Fruit fly (Drosophila melanogaster) whole organism, prepupa: ENCODE measurements around the gene ara.

ENCODE experiments used
- Blimp-1 ChIP-seq: fragments of 200-800 bp; sonication (Bioruptor generic); optimal IDR thresholded peaks from 3 replicates; lab custom pipeline; 2017; ENCODE audit warnings: missing biosample characterization, missing genetic modification characterization, mild to moderate bottlenecking, moderate library complexity, missing genetic modification reagents
- CG10669 ChIP-seq: fragments of 200-800 bp; sonication (Bioruptor generic); optimal IDR thresholded peaks from 3 replicates; lab custom pipeline; 2018; ENCODE audit warnings: missing biosample characterization, mild to moderate bottlenecking, missing genetic modification characterization, moderate library complexity
- CG11762 ChIP-seq: fragments of 200-800 bp; sonication (Bioruptor generic); optimal IDR thresholded peaks from 3 replicates; lab custom pipeline; 2016; ENCODE audit warnings: missing biosample characterization, missing genetic modification characterization; ENCODE audit not compliant: insufficient read depth
- CG11902 ChIP-seq: fragments of 200-800 bp; sonication (Bioruptor generic); optimal IDR thresholded peaks from 3 replicates; lab custom pipeline; 2016; ENCODE audit warnings: missing biosample characterization, missing genetic modification characterization
- CG15336 ChIP-seq: fragments of 200-800 bp; sonication (Bioruptor generic); IDR thresholded peaks from 2 replicates; pipeline ENCODE4 v1.3.6; 2022; ENCODE audit warnings: missing biosample characterization, missing genetic modification characterization
- CG1621 ChIP-seq: fragments of 200-800 bp; sonication (Bioruptor generic); optimal IDR thresholded peaks from 3 replicates; lab custom pipeline; 2018; ENCODE audit warnings: missing biosample characterization, mild to moderate bottlenecking, missing genetic modification characterization
- CG31627 ChIP-seq: fragments of 200-800 bp; sonication (Bioruptor generic); optimal IDR thresholded peaks from 3 replicates; lab custom pipeline; 2016; ENCODE audit warnings: missing biosample characterization, missing genetic modification characterization
- CG3919 ChIP-seq: fragments of 200-800 bp; sonication (Bioruptor generic); optimal IDR thresholded peaks from 3 replicates; lab custom pipeline; 2016; ENCODE audit warnings: missing biosample characterization, missing genetic modification characterization
- CG4318 ChIP-seq: fragments of 200-800 bp; sonication (Bioruptor generic); optimal IDR thresholded peaks from 3 replicates; lab custom pipeline; 2017; ENCODE audit warnings: missing biosample characterization, mild to moderate bottlenecking, missing genetic modification characterization
- CG6163 ChIP-seq: fragments of 200-800 bp; sonication (Bioruptor generic); IDR thresholded peaks from 3 replicates; pipeline ENCODE4 v1.3.6; 2022; ENCODE audit warnings: missing biosample characterization, missing genetic modification characterization
- CG6276 ChIP-seq: fragments of 200-800 bp; sonication (Bioruptor generic); optimal IDR thresholded peaks from 2 replicates; lab custom pipeline; 2017; ENCODE audit warnings: missing biosample characterization, mild to moderate bottlenecking, missing genetic modification characterization
- CG6808 ChIP-seq: fragments of 200-800 bp; sonication (Bioruptor generic); optimal IDR thresholded peaks from 3 replicates; lab custom pipeline; 2017; ENCODE audit warnings: missing biosample characterization, missing genetic modification characterization, mild to moderate bottlenecking, moderate library complexity, missing genetic modification reagents
- CG6854 ChIP-seq: fragments of 200-800 bp; sonication (Bioruptor generic); optimal IDR thresholded peaks from 2 replicates; lab custom pipeline; 2017; ENCODE audit warnings: missing biosample characterization, mild to moderate bottlenecking, missing genetic modification characterization
- CG7368 ChIP-seq: fragments of 200-800 bp; sonication (Bioruptor generic); optimal IDR thresholded peaks from 3 replicates; lab custom pipeline; 2016; ENCODE audit warnings: missing biosample characterization, missing genetic modification characterization
- CG8319 ChIP-seq: fragments of 200-800 bp; sonication (Bioruptor generic); optimal IDR thresholded peaks from 3 replicates; lab custom pipeline; 2016; ENCODE audit warnings: missing biosample characterization, missing genetic modification characterization
- CG8632 ChIP-seq: fragments of 200-800 bp; sonication (Bioruptor generic); optimal IDR thresholded peaks from 3 replicates; lab custom pipeline; 2016; ENCODE audit warnings: missing biosample characterization, missing genetic modification characterization
- CG9139 ChIP-seq: fragments of 200-800 bp; sonication (Bioruptor generic); optimal IDR thresholded peaks from 3 replicates; lab custom pipeline; 2017; ENCODE audit warnings: missing biosample characterization, mild to moderate bottlenecking, missing genetic modification characterization
- Eip75B ChIP-seq: fragments of 200-800 bp; sonication (Bioruptor generic); optimal IDR thresholded peaks from 3 replicates; lab custom pipeline; 2016; ENCODE audit warnings: missing biosample characterization, missing genetic modification characterization
- Eip78C ChIP-seq: fragments of 200-800 bp; sonication (Bioruptor generic); peaks from one replicate; lab custom pipeline; 2016; ENCODE audit warnings: missing biosample characterization, missing genetic modification characterization
- Eip93F ChIP-seq: fragments of 200-800 bp; sonication (Bioruptor generic); optimal IDR thresholded peaks from 2 replicates; lab custom pipeline; 2016; ENCODE audit warnings: missing biosample characterization, mild to moderate bottlenecking, missing genetic modification characterization
- Ets96B ChIP-seq: fragments of 200-800 bp; optimal IDR thresholded peaks from 2 replicates; lab custom pipeline; 2019; ENCODE audit warnings: missing biosample characterization, mild to moderate bottlenecking, missing genetic modification characterization, moderate library complexity
- Hr38 ChIP-seq: sonication (Bioruptor generic); optimal IDR thresholded peaks from 2 replicates; lab custom pipeline; 2016; ENCODE audit warnings: missing biosample characterization, missing genetic modification characterization
- Hr39 ChIP-seq: fragments of 200-800 bp; sonication (Bioruptor generic); optimal IDR thresholded peaks from 2 replicates; lab custom pipeline; 2016; ENCODE audit warnings: missing biosample characterization, missing genetic modification characterization
- Hr4 ChIP-seq: fragments of 200-800 bp; sonication (Bioruptor generic); optimal IDR thresholded peaks from 3 replicates; lab custom pipeline; 2016; ENCODE audit warnings: missing biosample characterization, missing genetic modification characterization
- Lpt ChIP-seq: fragments of 200-800 bp; sonication (Bioruptor generic); optimal IDR thresholded peaks from 3 replicates; lab custom pipeline; 2016; ENCODE audit warnings: missing biosample characterization, missing genetic modification characterization
- Met ChIP-seq: fragments of 200-800 bp; sonication (Bioruptor generic); optimal IDR thresholded peaks from 3 replicates; lab custom pipeline; 2016; ENCODE audit warnings: missing biosample characterization, missing genetic modification characterization
- Smox ChIP-seq: fragments of 200-800 bp; sonication (Bioruptor generic); optimal IDR thresholded peaks from 3 replicates; lab custom pipeline; 2016; ENCODE audit warnings: missing biosample characterization, missing genetic modification characterization
- Sox14 ChIP-seq: fragments of 200-800 bp; sonication (Bioruptor generic); optimal IDR thresholded peaks from 3 replicates; lab custom pipeline; 2016; ENCODE audit warnings: missing biosample characterization, missing genetic modification characterization
- Sox15 ChIP-seq: fragments of 200-800 bp; sonication (Bioruptor generic); optimal IDR thresholded peaks from 3 replicates; lab custom pipeline; 2016; ENCODE audit warnings: missing biosample characterization, missing genetic modification characterization
- acj6 ChIP-seq: fragments of 200-800 bp; sonication (Bioruptor generic); optimal IDR thresholded peaks from 3 replicates; lab custom pipeline; 2016; ENCODE audit warnings: missing biosample characterization, missing genetic modification characterization
- dsx ChIP-seq: fragments of 200-800 bp; optimal IDR thresholded peaks from 3 replicates; lab custom pipeline; 2019; ENCODE audit warnings: missing biosample characterization, mild to moderate bottlenecking, missing genetic modification characterization, moderate library complexity; ENCODE audit not compliant: poor library complexity, severe bottlenecking
- eg ChIP-seq: fragments of 200-800 bp; sonication (Bioruptor generic); IDR thresholded peaks from 3 replicates; pipeline ENCODE4 v1.3.6; 2022; ENCODE audit warnings: missing biosample characterization, missing genetic modification characterization
- esn ChIP-seq: fragments of 200-800 bp; sonication (Bioruptor generic); optimal IDR thresholded peaks from 2 replicates; lab custom pipeline; 2016; ENCODE audit warnings: missing biosample characterization, mild to moderate bottlenecking, missing genetic modification characterization, moderate library complexity
- fkh ChIP-seq: fragments of 200-800 bp; sonication (Bioruptor generic); optimal IDR thresholded peaks from 3 replicates; lab custom pipeline; 2017; ENCODE audit warnings: missing biosample characterization, mild to moderate bottlenecking, missing genetic modification characterization, moderate library complexity
- lz ChIP-seq: fragments of 200-800 bp; sonication (Bioruptor generic); optimal IDR thresholded peaks from 3 replicates; lab custom pipeline; 2016; ENCODE audit warnings: missing biosample characterization, missing genetic modification characterization
- net ChIP-seq: fragments of 200-800 bp; sonication (Bioruptor generic); optimal IDR thresholded peaks from 3 replicates; lab custom pipeline; 2016; ENCODE audit warnings: missing biosample characterization, missing genetic modification characterization
- pdm3 ChIP-seq: fragments of 200-800 bp; sonication (Bioruptor generic); optimal IDR thresholded peaks from 3 replicates; lab custom pipeline; 2016; ENCODE audit warnings: missing biosample characterization, missing genetic modification characterization
- salr ChIP-seq, 2 experiments: fragments of 200-800 bp; sonication (Bioruptor generic); optimal IDR thresholded peaks; 3 replicates each; lab custom pipeline; 2016 to 2018; ENCODE audit warnings: missing biosample characterization in 2 of 2, missing genetic modification characterization in 2 of 2, mild to moderate bottlenecking in 1 of 2
- spab ChIP-seq: fragments of 200-800 bp; sonication (Bioruptor generic); optimal IDR thresholded peaks from 2 replicates; lab custom pipeline; 2017; ENCODE audit warnings: missing biosample characterization, mild to moderate bottlenecking, missing genetic modification characterization, missing genetic modification reagents
- svp ChIP-seq: fragments of 200-800 bp; sonication (Bioruptor generic); peaks from one replicate; lab custom pipeline; 2016; ENCODE audit warnings: missing biosample characterization, missing genetic modification characterization

ara gene

dm6 chr3L:12533392-12534070, 46.9 kb upstream of the ara start, which contains the start of the genes Tsf2 and CG34242 (continued):
- TF ChIP-seq CG31627 (GFP tag; lab: Kevin White, UChicago) (no peak), acj6 (GFP tag; lab: Kevin White, UChicago) (no peak), CG11902 (GFP tag; lab: Kevin White, UChicago) (peak; percentile 84), CG11762 (peak; percentile 82), net (GFP tag; lab: Kevin White, UChicago) (no peak), svp (no peak), CG7368 (GFP tag; lab: Kevin White, UChicago) (peak; percentile 37), Eip93F (peak; percentile 34), CG6276 (GFP tag; lab: Kevin White, UChicago) (no peak), Sox14 (GFP tag; lab: Kevin White, UChicago) (no peak), CG1621 (peak; percentile 42), pdm3 (GFP tag; lab: Kevin White, UChicago) (no peak), CG9139 (peak; percentile 69), Lpt (peak; percentile 85), Hr39 (GFP tag; lab: Kevin White, UChicago) (no peak), salr (GFP tag; optimal IDR thresholded peaks at IDR 0.05; lab: Kevin White, UChicago) (no peak), eg (GFP tag; lab: Robert Waterston, UW) (peak; percentile 95), CG4318 (GFP tag; lab: Kevin White, UChicago) (no peak), Blimp-1 (GFP tag; lab: Kevin White, UChicago) (peak; percentile 53), CG10669 (GFP tag; lab: Kevin White, UChicago) (no peak)

DNA sequence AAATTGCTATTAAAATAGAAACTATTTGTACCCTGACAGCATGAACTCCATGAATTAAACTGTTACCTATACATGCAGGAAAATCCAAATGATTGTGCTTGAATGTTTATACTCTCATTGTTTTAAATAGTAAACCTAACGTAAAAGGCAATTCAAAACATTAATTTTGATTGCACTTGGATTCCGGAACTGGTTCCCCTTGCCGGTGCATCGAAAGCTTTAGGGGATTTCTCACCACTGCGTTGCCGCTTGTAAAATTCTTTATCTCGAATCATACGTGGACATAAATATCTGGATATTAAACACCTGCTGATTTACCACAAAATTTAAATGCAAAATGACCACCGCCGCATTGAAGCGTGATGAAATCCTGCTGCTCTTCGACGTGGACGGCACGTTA, 46.2 kb upstream of the ara start, which contains the start of gene Pmm2:
Gene Pmm2, plus strand, starts transcription at position 273 of the 400 bp plus-strand sequence.
- TF ChIP-seq Met (no peak), Eip93F (no peak), esn (peak; percentile 2), Hr4 (GFP tag; lab: Kevin White, UChicago) (no peak), dsx (GFP tag; lab: Kevin White, UChicago) (peak; percentile 9), CG1621 (peak; percentile 51), CG8319 (GFP tag; lab: Kevin White, UChicago) (no peak), Smox (no peak), net (GFP tag; lab: Kevin White, UChicago) (no peak), fkh (GFP tag; lab: Kevin White, UChicago) (no peak), Eip78C (GFP tag; lab: Kevin White, UChicago) (peak; percentile 63)

- TF ChIP-seq fkh (GFP tag; lab: Kevin White, UChicago) = peak; percentile 90
- TF ChIP-seq Hr38 (GFP tag; lab: Kevin White, UChicago) = no peak
- TF ChIP-seq Hr39 (GFP tag; lab: Kevin White, UChicago) = no peak
- TF ChIP-seq eg (GFP tag; lab: Robert Waterston, UW) = no peak
- TF ChIP-seq Smox = no peak
- TF ChIP-seq CG3919 (GFP tag; lab: Kevin White, UChicago) = no peak
These were observed 43.3 kb upstream of the ara start, which contains the start of gene CG4069 for dm6 chr3L:12537123-12537522. TSS of gene CG4069 (minus strand) at chr3L:12537315.

DNA sequence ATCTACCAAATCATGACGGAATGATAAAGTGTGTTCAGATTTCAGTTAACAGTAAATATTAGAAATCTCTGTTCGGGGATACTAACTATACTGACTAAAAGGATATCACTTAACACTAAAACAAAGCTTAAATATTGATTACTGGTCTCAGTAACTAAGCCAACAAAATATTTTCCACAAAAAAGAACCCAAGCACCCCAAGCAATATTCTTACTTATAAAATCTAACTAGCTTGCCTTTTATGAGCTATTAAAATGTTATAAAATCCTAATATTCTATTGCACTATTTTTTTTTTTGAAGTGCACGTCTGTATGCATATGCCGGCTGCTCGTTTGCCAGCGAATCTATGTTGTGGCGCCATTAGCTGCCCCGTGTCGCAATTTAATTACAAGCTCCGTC, 31.0 kb upstream of the ara start:
- no peak for TF ChIP-seq CG8319 (GFP tag; lab: Kevin White, UChicago)
- TF ChIP-seq Eip78C (GFP tag; lab: Kevin White, UChicago) = peak; percentile 74
- no peak for TF ChIP-seq CG8632 (GFP tag; lab: Kevin White, UChicago)
- TF ChIP-seq CG6808 (GFP tag; lab: Kevin White, UChicago) = no peak
- TF ChIP-seq svp = peak; percentile 58
- TF ChIP-seq, all 60 proteins: peak for 2

DNA sequence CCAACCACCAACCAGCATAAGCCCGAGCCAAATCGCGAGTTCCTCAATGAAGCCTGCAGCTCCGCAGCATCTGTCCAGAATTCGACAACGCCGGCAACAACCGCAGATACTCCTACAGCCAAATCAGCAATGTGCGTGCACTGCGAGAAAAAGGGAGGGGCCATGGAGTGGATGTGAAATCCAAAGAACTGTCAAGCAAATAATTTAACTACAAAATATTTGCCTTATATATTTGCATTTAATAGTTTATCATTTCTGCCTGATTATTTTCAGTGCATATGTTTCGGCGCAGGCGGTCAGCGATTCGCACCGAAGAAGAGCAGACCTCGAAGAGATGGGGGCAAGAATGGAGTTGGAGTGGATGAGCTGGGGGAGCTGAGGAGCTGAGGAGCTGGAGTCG, 28.8 kb upstream of the ara start:
- TF ChIP-seq lz (GFP tag; lab: Kevin White, UChicago) (peak; percentile 78), CG6276 (GFP tag; lab: Kevin White, UChicago) (peak; percentile 47), CG9139 (peak; percentile 62), Blimp-1 (GFP tag; lab: Kevin White, UChicago) (peak; percentile 10), CG6854 (GFP tag; lab: Kevin White, UChicago) (peak; percentile 66), dsx (GFP tag; lab: Kevin White, UChicago) (peak; percentile 73), CG8632 (GFP tag; lab: Kevin White, UChicago) (peak; percentile 63), Hr38 (GFP tag; lab: Kevin White, UChicago) (no peak), Eip75B (GFP tag; lab: Kevin White, UChicago) (peak; percentile 77), spab (GFP tag; lab: Kevin White, UChicago) (peak; percentile 79), CG15336 (peak; percentile 67), Eip93F (no peak), pdm3 (GFP tag; lab: Kevin White, UChicago) (peak; percentile 74), Sox15 (GFP tag; lab: Kevin White, UChicago) (peak; percentile 53), CG6808 (GFP tag; lab: Kevin White, UChicago) (peak; percentile 80), Ets96B (tag; lab: Kevin White, UChicago) (peak; percentile 78), svp (peak; percentile 94), CG3919 (GFP tag; lab: Kevin White, UChicago) (peak; percentile 79), fkh (GFP tag; lab: Kevin White, UChicago) (no peak), CG6163 (GFP tag; lab: Robert Waterston, UW) (peak; percentile 90)
